Worm (Caenorhabditis elegans): ENCODE measurements around the gene otpl-2.

otpl-2 gene

DNA sequence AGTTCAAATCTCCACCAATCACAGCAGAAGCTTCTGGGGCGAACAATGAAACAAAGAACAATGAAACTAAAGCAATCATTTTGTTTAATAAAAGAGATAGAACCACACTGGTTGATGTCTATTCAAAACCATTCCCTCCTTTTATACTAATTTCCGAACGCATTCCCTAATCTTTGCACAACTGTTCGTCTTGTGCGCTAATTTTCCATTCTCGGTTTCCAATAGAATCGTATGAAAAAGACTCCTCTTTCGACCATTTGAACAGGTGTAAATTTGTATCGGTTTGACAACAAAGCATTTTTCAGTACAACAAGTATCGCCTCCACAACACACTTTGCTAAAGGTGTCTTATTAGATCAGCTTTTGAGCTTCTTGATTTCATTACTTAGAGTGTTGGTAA is 42.5 kb downstream of the otpl-2 start, which contains the start of gene T05B4.8:
TSS of gene T05B4.8 (minus strand) at position 101 of the 400 bp plus-strand sequence.
- TF ChIP-seq ama-1 (optimal IDR thresholded peaks at IDR 0.05), result no peak
- TF ChIP-seq tbx-11 (GFP tag; IDR thresholded peaks at IDR 0.05), result no peak
- TF ChIP-seq tbx-37 (GFP tag; conservative IDR thresholded peaks at IDR 0.05), result no peak
- TF ChIP-seq pes-1 (GFP tag; IDR thresholded peaks at IDR 0.05), result no peak
- TF ChIP-seq F13C5.2 (tag; optimal IDR thresholded peaks at IDR 0.05), result no peak
- no peak for TF ChIP-seq hmg-4 (GFP tag; optimal IDR thresholded peaks at IDR 0.05)
- no peak for TF ChIP-seq tra-4 (tag; optimal IDR thresholded peaks at IDR 0.05)
- no peak for TF ChIP-seq hnd-1 (tag; optimal IDR thresholded peaks at IDR 0.05)
- no peak for TF ChIP-seq flt-1 (GFP tag; IDR thresholded peaks at IDR 0.05)

DNA sequence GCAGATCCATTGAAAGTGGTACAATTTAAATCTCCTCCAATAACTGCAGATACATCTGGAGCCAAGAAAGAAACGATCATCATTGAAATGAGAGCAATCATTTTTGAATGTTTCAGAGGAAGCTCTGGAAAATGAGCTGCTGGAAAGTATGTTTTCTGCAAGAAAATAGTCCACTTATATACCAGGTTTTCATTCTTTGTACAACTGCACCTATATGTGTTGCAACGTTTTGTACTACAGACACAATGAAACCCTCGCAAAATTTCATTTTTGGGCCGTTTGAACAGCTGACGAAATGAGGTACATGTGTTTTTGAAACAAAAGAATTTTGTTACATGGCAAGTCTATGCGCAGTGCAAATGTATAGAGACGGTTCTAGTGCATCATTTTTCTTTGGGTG is 44.8 kb downstream of the otpl-2 start, which contains the start of gene T05B4.9:
TSS of gene T05B4.9 (minus strand) at position 101 of the 400 bp plus-strand sequence.
- TF ChIP-seq sea-1 (GFP tag; conservative IDR thresholded peaks at IDR 0.05) (no peak), ceh-13 (GFP tag; optimal IDR thresholded peaks at IDR 0.05) (no peak), flt-1 (GFP tag; IDR thresholded peaks at IDR 0.05) (no peak), scrt-1 (GFP tag; IDR thresholded peaks at IDR 0.05) (no peak), B0310.2 (tag; optimal IDR thresholded peaks at IDR 0.05) (no peak), ama-1 (optimal IDR thresholded peaks at IDR 0.05) (no peak), hmg-4 (GFP tag; optimal IDR thresholded peaks at IDR 0.05) (no peak), ceh-36 (tag; optimal IDR thresholded peaks at IDR 0.05) (no peak), ets-7 (tag; optimal IDR thresholded peaks at IDR 0.05) (no peak), F13C5.2 (tag; optimal IDR thresholded peaks at IDR 0.05) (no peak), hmbx-1 (tag; optimal IDR thresholded peaks at IDR 0.05) (no peak), tbx-11 (GFP tag; IDR thresholded peaks at IDR 0.05) (no peak), pes-1 (GFP tag; IDR thresholded peaks at IDR 0.05) (no peak), tbx-37 (GFP tag; conservative IDR thresholded peaks at IDR 0.05) (no peak)

DNA sequence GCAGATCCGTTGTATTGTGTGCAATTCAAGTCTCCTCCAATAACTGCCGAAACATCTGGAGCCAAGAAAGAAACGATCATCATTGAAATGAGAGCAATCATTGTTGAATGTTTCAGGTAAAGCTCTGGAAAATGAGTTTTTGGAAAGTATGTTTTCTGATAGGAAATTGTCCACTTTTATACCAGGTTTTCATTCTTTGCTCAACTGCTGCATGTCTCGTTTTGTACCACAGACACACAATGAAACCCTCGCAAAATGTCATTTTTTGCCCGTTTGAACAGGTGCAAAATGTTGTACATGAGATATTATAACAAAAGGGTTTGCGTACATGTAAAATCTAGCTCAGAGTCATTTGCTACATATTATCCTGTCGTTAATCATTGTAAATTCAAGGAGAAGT is 47.1 kb downstream of the otpl-2 start, which contains the start of gene T05B4.10:
TSS of gene T05B4.10 (minus strand) at position 101 of the 400 bp plus-strand sequence.
- TF ChIP-seq flt-1 (GFP tag; IDR thresholded peaks at IDR 0.05), result no peak
- no peak for TF ChIP-seq ceh-36 (tag; optimal IDR thresholded peaks at IDR 0.05)
- TF ChIP-seq hmbx-1 (tag; optimal IDR thresholded peaks at IDR 0.05), result no peak
- TF ChIP-seq tra-4 (tag; optimal IDR thresholded peaks at IDR 0.05), result no peak
- TF ChIP-seq B0310.2 (tag; optimal IDR thresholded peaks at IDR 0.05), result no peak
- TF ChIP-seq sea-1 (GFP tag; conservative IDR thresholded peaks at IDR 0.05), result no peak
- TF ChIP-seq F13C5.2 (tag; optimal IDR thresholded peaks at IDR 0.05), result no peak

DNA sequence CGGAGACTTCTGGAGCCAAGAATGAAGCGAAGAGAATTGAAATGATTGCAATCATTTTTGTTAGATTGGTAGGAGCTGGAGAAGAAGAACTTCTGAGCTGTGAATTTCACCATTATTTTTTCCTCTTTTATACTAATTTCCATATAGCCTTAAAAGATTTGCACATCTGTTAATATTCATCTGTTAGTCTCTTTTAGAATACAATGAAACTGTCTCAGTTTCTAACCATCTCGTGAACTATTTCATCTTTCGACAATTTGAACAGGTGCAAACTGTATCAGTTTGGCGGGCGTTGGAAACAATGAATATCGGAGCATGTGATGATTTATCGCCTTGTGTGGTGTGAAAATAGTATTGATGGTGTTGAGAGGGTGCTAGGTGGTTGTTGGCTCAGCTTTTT is 48.9 kb downstream of the otpl-2 start, which contains the start of gene phat-5:
TSS of gene phat-5 (minus strand) at position 101 of the 400 bp plus-strand sequence.
- TF ChIP-seq tra-4 (tag; optimal IDR thresholded peaks at IDR 0.05) (no peak), hmbx-1 (tag; optimal IDR thresholded peaks at IDR 0.05) (no peak)

DNA sequence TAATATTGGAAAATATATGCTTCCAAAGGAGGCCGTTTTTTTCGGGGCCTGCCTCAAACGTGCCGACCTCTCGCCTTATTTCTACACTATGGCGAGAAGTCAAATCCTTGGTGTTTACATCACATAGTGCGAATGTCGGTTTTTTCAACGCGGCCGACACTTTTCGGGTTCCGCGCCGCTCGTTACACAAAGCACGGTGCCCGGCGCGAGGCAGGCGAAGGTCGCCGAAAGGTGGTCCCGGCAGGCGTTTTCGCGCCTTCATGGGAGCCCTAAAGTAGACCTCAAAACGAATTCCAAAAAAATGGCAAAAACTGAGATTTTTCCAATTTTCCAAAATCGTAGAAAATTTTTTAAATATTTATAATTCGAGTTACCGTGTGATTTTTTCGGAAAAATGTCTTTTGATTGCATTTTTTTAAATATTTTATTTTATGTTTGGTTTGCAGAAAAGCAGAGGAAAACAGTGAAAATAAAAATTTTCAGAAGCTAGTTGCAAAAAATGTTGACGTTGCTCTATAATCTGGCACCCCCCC is 52.1 kb downstream of the otpl-2 start, which contains the start of gene T05B4.12:
TSS of gene T05B4.12 (minus strand) at position 483 of the 533 bp plus-strand sequence.
- TF ChIP-seq tbx-11 (GFP tag; IDR thresholded peaks at IDR 0.05), result no peak
- no peak for TF ChIP-seq F13C5.2 (tag; optimal IDR thresholded peaks at IDR 0.05)
- no peak for TF ChIP-seq ceh-13 (GFP tag; optimal IDR thresholded peaks at IDR 0.05)
- no peak for TF ChIP-seq ceh-36 (tag; optimal IDR thresholded peaks at IDR 0.05)
- TF ChIP-seq B0310.2 (tag; optimal IDR thresholded peaks at IDR 0.05), result no peak
- no peak for TF ChIP-seq tbx-37 (GFP tag; conservative IDR thresholded peaks at IDR 0.05)
- TF ChIP-seq pes-1 (GFP tag; IDR thresholded peaks at IDR 0.05), result no peak
- TF ChIP-seq hmg-4 (GFP tag; optimal IDR thresholded peaks at IDR 0.05), result no peak
- no peak for TF ChIP-seq aly-1 (tag; optimal IDR thresholded peaks at IDR 0.05)
- TF ChIP-seq hnd-1 (tag; optimal IDR thresholded peaks at IDR 0.05), result no peak
- no peak for TF ChIP-seq tra-4 (tag; optimal IDR thresholded peaks at IDR 0.05)
- no peak for TF ChIP-seq ets-7 (tag; optimal IDR thresholded peaks at IDR 0.05)

Data from whole organism, early embryonic.